Fruit fly (Drosophila melanogaster) whole organism, adult: ENCODE data around the gene lbl.

ENCODE experiments used
- CG11617 ChIP-seq: fragments of 200-800 bp; sonication (Bioruptor generic); optimal IDR thresholded peaks from 2 replicates; lab custom pipeline; 2017; ENCODE audit warnings: mild to moderate bottlenecking, missing biosample characterization, missing genetic modification reagents, missing genetic modification characterization
- CG12768 ChIP-seq: fragments of 200-800 bp; sonication (Bioruptor generic); optimal IDR thresholded peaks from 2 replicates; lab custom pipeline; 2017; ENCODE audit warnings: missing biosample characterization, missing genetic modification characterization, mild to moderate bottlenecking, moderate library complexity, missing genetic modification reagents
- CG14711 ChIP-seq: fragments of 200-800 bp; sonication (Bioruptor generic); optimal IDR thresholded peaks from 2 replicates; lab custom pipeline; 2018; ENCODE audit warnings: missing biosample characterization, mild to moderate bottlenecking, missing genetic modification characterization, moderate library complexity
- CG1620 ChIP-seq: fragments of 200-800 bp; sonication (Bioruptor generic); optimal IDR thresholded peaks from 2 replicates; lab custom pipeline; 2016; ENCODE audit warnings: missing biosample characterization, missing genetic modification characterization
- CG33017 ChIP-seq: fragments of 200-800 bp; sonication (Bioruptor generic); optimal IDR thresholded peaks from 2 replicates; lab custom pipeline; 2018; ENCODE audit warnings: missing biosample characterization, mild to moderate bottlenecking, missing genetic modification characterization, moderate library complexity
- CG5204 ChIP-seq: fragments of 200-800 bp; sonication (Bioruptor generic); optimal IDR thresholded peaks from 2 replicates; lab custom pipeline; 2016; ENCODE audit warnings: missing biosample characterization, missing genetic modification characterization
- CG7045 ChIP-seq: fragments of 200-800 bp; sonication (Bioruptor generic); optimal IDR thresholded peaks from 2 replicates; lab custom pipeline; 2017; ENCODE audit warnings: missing biosample characterization, mild to moderate bottlenecking, missing genetic modification characterization
- CG7101 ChIP-seq: fragments of 200-800 bp; sonication (Bioruptor generic); optimal IDR thresholded peaks from 2 replicates; lab custom pipeline; 2018; ENCODE audit warnings: missing biosample characterization, mild to moderate bottlenecking, missing genetic modification characterization, moderate library complexity
- Clk ChIP-seq: fragments of 200-800 bp; sonication (Bioruptor generic); optimal IDR thresholded peaks from 2 replicates; lab custom pipeline; 2017; ENCODE audit warnings: missing biosample characterization, missing genetic modification characterization
- Crg-1 ChIP-seq: fragments of 200-800 bp; sonication (Bioruptor generic); optimal IDR thresholded peaks from 2 replicates; lab custom pipeline; 2016; ENCODE audit warnings: missing biosample characterization, missing genetic modification characterization
- Hr96 ChIP-seq: fragments of 200-800 bp; sonication (Bioruptor generic); optimal IDR thresholded peaks from 2 replicates; lab custom pipeline; 2016; ENCODE audit warnings: missing biosample characterization, missing genetic modification characterization
- Mnt ChIP-seq: fragments of 200-800 bp; sonication (Bioruptor generic); optimal IDR thresholded peaks from 2 replicates; lab custom pipeline; 2016; ENCODE audit warnings: missing biosample characterization, mild to moderate bottlenecking, missing genetic modification characterization
- bab1 ChIP-seq: fragments of 200-800 bp; sonication (Bioruptor generic); optimal IDR thresholded peaks from 3 replicates; lab custom pipeline; 2019; ENCODE audit warnings: missing biosample characterization, mild to moderate bottlenecking, missing genetic modification characterization, moderate library complexity
- cic ChIP-seq: fragments of 200-800 bp; sonication (Bioruptor generic); optimal IDR thresholded peaks from 2 replicates; lab custom pipeline; 2017; ENCODE audit warnings: missing biosample characterization, mild to moderate bottlenecking, missing genetic modification characterization, moderate library complexity
- cnc ChIP-seq, 2 experiments: fragments of >200 bp; optimal IDR thresholded peaks; 2 replicates each; lab custom pipeline; 2017
- kay ChIP-seq: fragments of 200-800 bp; sonication (Bioruptor generic); peaks from one replicate; lab custom pipeline; 2016; ENCODE audit warnings: missing biosample characterization, missing genetic modification characterization, borderline replicate concordance
- ovo ChIP-seq: fragments of 200-800 bp; sonication (Bioruptor generic); optimal IDR thresholded peaks from 2 replicates; lab custom pipeline; 2016; ENCODE audit warnings: missing biosample characterization, missing genetic modification characterization
- pad ChIP-seq: fragments of 200-800 bp; sonication (Bioruptor generic); optimal IDR thresholded peaks from 3 replicates; lab custom pipeline; 2017; ENCODE audit warnings: missing biosample characterization, missing genetic modification characterization, mild to moderate bottlenecking, moderate library complexity, missing genetic modification reagents
- tj ChIP-seq: fragments of 200-800 bp; sonication (Bioruptor generic); optimal IDR thresholded peaks from 3 replicates; lab custom pipeline; 2017; ENCODE audit warnings: missing biosample characterization, mild to moderate bottlenecking, missing genetic modification characterization, moderate library complexity
- toe ChIP-seq: fragments of 200-800 bp; sonication (Bioruptor generic); optimal IDR thresholded peaks from 2 replicates; lab custom pipeline; 2016; ENCODE audit warnings: missing biosample characterization, missing genetic modification characterization

lbl gene

DNA sequence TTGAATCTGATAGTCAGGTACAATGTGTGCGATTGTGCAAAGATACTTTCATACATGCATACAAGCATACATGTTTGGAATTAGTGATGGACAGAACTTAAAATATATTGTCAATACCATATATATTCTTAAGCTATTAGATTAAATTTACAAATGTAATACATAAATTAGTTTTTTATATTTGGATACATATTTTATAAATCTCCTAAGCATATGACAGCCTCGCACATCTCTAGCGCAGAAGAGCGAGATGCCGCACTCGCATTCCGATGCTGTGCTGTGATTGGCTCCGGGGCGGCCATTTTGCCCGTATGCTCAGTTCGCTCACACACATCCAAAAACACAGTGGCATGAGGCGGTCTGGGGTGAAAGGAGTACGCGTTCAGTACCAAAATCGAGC, 55.3 kb downstream of the lbl start, which contains the start of gene tin:
TSS of gene tin (plus strand) at position 383 of the 400 bp plus-strand sequence.
- TF ChIP-seq pad = peak; percentile 73
- TF ChIP-seq kay = no peak
- TF ChIP-seq tj (GFP tag; lab: Kevin White, UChicago) = peak; percentile 26
- peak; percentile 79 for TF ChIP-seq CG14711 (tag; lab: Kevin White, UChicago)
- TF ChIP-seq ovo (GFP tag; lab: Kevin White, UChicago) = no peak
- TF ChIP-seq CG33017 = peak; percentile 74
- TF ChIP-seq cic (GFP tag; lab: Kevin White, UChicago) = peak; percentile 2
- no peak for TF ChIP-seq cnc (optimal IDR thresholded peaks at IDR 0.05; lab: Kevin White, UChicago)
- TF ChIP-seq Mnt (GFP tag; lab: Kevin White, UChicago) = peak; percentile 29
- TF ChIP-seq Clk (GFP tag; lab: Kevin White, UChicago) = peak; percentile 36
- peak; percentile 89 for TF ChIP-seq CG7101 (tag; lab: Kevin White, UChicago)
- TF ChIP-seq bab1 = peak; percentile 82
- TF ChIP-seq CG12768 (GFP tag; lab: Kevin White, UChicago) = peak; percentile 27
- peak; percentile 61 for TF ChIP-seq Crg-1 (GFP tag; lab: Kevin White, UChicago)
- TF ChIP-seq CG1620 = peak; percentile 41
- TF ChIP-seq Hr96 (GFP tag; lab: Kevin White, UChicago) = no peak
- peak; percentile 68 for TF ChIP-seq CG11617
- TF ChIP-seq CG7045 (GFP tag; lab: Kevin White, UChicago) = peak; percentile 72
- peak; percentile 13 for TF ChIP-seq toe (GFP tag; lab: Kevin White, UChicago)
- TF ChIP-seq CG5204 (GFP tag; lab: Kevin White, UChicago) = no peak

DNA sequence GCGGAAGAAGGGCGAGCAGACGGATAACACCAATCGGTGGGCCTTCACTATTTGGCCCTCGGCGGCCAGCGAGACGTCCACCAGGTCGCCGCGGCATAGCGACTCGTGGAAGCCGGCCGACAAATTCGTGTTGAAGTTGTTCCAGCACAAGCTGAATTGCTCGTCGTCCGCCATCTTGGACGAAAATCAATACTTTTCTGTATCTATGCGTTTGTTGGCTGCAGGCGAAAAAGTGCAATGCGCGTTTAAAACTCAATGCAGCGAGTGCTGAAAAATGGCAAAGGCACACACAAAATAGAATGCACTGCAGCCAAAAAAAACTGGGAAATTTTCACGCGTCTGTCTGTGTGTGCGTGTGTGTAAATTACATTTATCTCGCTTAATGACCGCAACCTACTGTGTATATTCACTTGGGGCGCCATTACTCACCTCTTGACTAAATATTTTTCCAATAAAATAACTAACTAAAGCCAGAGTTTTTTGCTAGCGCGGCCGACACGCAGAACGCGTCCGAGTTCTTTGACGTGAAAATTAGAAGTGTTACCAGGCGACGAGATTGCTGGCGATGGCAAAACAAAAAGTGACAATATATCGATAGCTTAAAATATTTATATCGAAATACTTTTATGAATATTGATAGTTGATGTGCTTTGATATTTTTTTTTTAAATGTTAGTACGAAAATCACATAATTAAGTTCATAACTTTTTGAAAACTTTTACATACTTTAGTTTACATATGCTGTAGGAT, 56.9 kb downstream of the lbl start:
- TF ChIP-seq CG1620 (peak; percentile 51), CG7101 (tag; lab: Kevin White, UChicago) (peak; percentile 22), Clk (GFP tag; lab: Kevin White, UChicago) (no peak), CG12768 (GFP tag; lab: Kevin White, UChicago) (no peak), Mnt (GFP tag; lab: Kevin White, UChicago) (peak; percentile 51), pad (no peak), CG14711 (tag; lab: Kevin White, UChicago) (no peak), cnc (optimal IDR thresholded peaks at IDR 0.05; lab: Kevin White, UChicago) (no peak), tj (GFP tag; lab: Kevin White, UChicago) (peak; percentile 48), bab1 (peak; percentile 33), kay (peak; percentile 72), CG33017 (peak; percentile 38)

DNA sequence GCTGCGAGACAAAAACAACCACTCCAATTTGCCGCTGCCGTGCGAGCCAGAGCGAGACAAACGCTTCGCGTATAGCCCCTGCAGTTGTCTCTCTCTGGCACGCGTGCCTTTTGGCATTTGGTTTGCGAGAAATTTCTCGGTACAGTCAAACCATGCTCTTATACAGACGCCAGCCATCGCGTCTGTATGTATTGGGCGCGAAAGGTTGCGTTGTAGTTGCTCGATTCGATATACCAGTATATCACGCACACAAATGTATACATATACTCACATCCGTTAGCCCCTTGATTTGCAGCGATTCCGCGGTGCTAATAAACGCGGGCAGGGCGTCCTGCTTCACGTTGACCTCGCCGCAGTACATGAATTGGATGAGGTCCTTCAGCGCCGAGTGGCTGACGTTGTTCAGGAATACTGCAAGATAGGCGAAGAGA, 57.6 kb downstream of the lbl start:
- TF ChIP-seq CG7101 (tag; lab: Kevin White, UChicago) = peak; percentile 47
- TF ChIP-seq CG14711 (tag; lab: Kevin White, UChicago) = no peak
- TF ChIP-seq tj (GFP tag; lab: Kevin White, UChicago) = peak; percentile 29
- peak; percentile 77 for TF ChIP-seq cic (GFP tag; lab: Kevin White, UChicago)
- TF ChIP-seq CG12768 (GFP tag; lab: Kevin White, UChicago) = peak; percentile 62
- TF ChIP-seq CG33017 = peak; percentile 51
- TF ChIP-seq CG1620 = no peak
- no peak for TF ChIP-seq CG11617
- peak; percentile 16 for TF ChIP-seq CG7045 (GFP tag; lab: Kevin White, UChicago)
- peak; percentile 78 for TF ChIP-seq pad
- peak; percentile 89 for TF ChIP-seq Mnt (GFP tag; lab: Kevin White, UChicago)
- TF ChIP-seq cnc (optimal IDR thresholded peaks at IDR 0.05; lab: Kevin White, UChicago) = no peak
- peak; percentile 76 for TF ChIP-seq bab1
- no peak for TF ChIP-seq CG5204 (GFP tag; lab: Kevin White, UChicago)
- TF ChIP-seq kay = peak; percentile 48
- no peak for TF ChIP-seq ovo (GFP tag; lab: Kevin White, UChicago)
- TF ChIP-seq toe (GFP tag; lab: Kevin White, UChicago) = no peak
- no peak for TF ChIP-seq Hr96 (GFP tag; lab: Kevin White, UChicago)
- peak; percentile 22 for TF ChIP-seq Crg-1 (GFP tag; lab: Kevin White, UChicago)
- TF ChIP-seq Clk (GFP tag; lab: Kevin White, UChicago) = peak; percentile 29

DNA sequence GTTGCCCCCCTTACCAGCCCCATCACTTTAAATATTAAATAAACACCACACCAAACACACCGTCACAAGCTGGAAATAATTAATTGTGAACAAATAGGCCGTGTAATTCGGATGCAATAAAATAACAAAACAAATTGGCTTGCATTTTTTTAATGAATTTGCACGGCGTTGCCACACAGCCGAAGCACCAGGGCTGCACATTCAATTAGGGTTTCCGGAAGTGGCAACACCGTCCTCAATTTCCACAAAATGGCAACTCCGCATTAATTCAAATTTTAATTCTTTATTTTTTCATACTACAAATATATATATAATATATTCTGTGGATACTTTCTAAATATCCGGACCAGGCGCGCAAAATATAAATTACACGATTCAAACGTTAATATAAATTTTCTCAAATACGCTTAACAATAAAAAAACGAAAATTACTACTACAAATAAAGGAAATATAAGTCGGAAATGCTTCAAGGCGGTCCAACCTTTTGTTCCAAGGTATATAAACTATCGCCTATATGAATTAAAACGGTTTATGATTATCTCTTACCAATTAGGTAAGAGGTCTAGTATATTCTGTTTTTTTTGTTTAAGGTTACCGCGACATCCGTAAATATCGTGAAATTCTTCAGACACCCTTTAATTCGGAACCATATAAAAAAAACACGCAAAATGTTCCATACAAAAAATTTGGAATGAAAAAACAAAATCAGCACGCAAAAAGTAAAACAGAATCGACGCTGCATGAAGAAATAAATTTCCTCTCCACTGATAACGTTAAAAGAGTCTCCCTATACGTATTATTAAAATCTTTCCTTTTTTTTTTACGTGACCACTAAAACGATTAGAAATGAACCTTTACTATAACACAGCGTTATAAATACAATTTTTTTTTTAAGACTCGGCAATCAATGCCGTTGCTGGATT, 60.3 kb downstream of the lbl start:
- TF ChIP-seq bab1 = peak; percentile 65
- peak; percentile 40 for TF ChIP-seq CG12768 (GFP tag; lab: Kevin White, UChicago)
- peak; percentile 14 for TF ChIP-seq Mnt (GFP tag; lab: Kevin White, UChicago)
- TF ChIP-seq CG1620 = no peak
- TF ChIP-seq cic (GFP tag; lab: Kevin White, UChicago) = no peak
- no peak for TF ChIP-seq cnc (optimal IDR thresholded peaks at IDR 0.05; lab: Kevin White, UChicago)
- no peak for TF ChIP-seq toe (GFP tag; lab: Kevin White, UChicago)
- peak; percentile 58 for TF ChIP-seq tj (GFP tag; lab: Kevin White, UChicago)
- no peak for TF ChIP-seq Hr96 (GFP tag; lab: Kevin White, UChicago)
- peak; percentile 56 for TF ChIP-seq CG7045 (GFP tag; lab: Kevin White, UChicago)
- peak; percentile 17 for TF ChIP-seq CG14711 (tag; lab: Kevin White, UChicago)
- TF ChIP-seq pad = peak; percentile 58
- TF ChIP-seq kay = peak; percentile 97
- peak; percentile 61 for TF ChIP-seq CG7101 (tag; lab: Kevin White, UChicago)
- TF ChIP-seq Clk (GFP tag; lab: Kevin White, UChicago) = no peak
- peak; percentile 11 for TF ChIP-seq Crg-1 (GFP tag; lab: Kevin White, UChicago)
- peak; percentile 22 for TF ChIP-seq ovo (GFP tag; lab: Kevin White, UChicago)
- no peak for TF ChIP-seq CG33017
- no peak for TF ChIP-seq CG5204 (GFP tag; lab: Kevin White, UChicago)
